Worm (Caenorhabditis elegans): ENCODE data around the gene C36C9.11.
"Not testable (repeated sequence)": the region's sequence is repeated elsewhere in the genome, so short reads cannot be mapped to it uniquely, and the experiment has no call there.

- not testable (repeated sequence) for TF ChIP-seq ZK546.5 (tag; optimal IDR thresholded peaks at IDR 0.05); nhr-11 (tag; optimal IDR thresholded peaks at IDR 0.05); nhr-10 (tag; optimal IDR thresholded peaks at IDR 0.05); lin-13 (GFP tag; optimal IDR thresholded peaks at IDR 0.05); lin-39 (tag; optimal IDR thresholded peaks at IDR 0.05); ztf-11 (tag; optimal IDR thresholded peaks at IDR 0.05); lin-11 (tag; optimal IDR thresholded peaks at IDR 0.05); fos-1 (tag; optimal IDR thresholded peaks at IDR 0.05); unc-62 (GFP tag; optimal IDR thresholded peaks at IDR 0.05); snpc-4 (tag; optimal IDR thresholded peaks at IDR 0.05); unc-39 (tag; optimal IDR thresholded peaks at IDR 0.05)
These were observed 2.8 kb downstream of the C36C9.11 start, which contains the start of gene C36C9.12 for ce11 chrX:1689996-1690395.
